Fruit fly (Drosophila melanogaster): Measurements from ENCODE around the gene Dyro.
A peak's percentile ranks its signal among the peaks of the same experiment; 100 is the strongest.

Gene Dyro

dm6 chr3L:11306145-11307031 lies 10.7 kb upstream of the Dyro start (continued):
- TF ChIP-seq Gug (GFP tag; IDR thresholded peaks at IDR 0.05) (no peak), CG15696 (tag; optimal IDR thresholded peaks at IDR 0.05) (no peak), nom (GFP tag; optimal IDR thresholded peaks at IDR 0.05) (no peak), CG17568 (GFP tag; optimal IDR thresholded peaks at IDR 0.05) (no peak), CG31224 (GFP tag; IDR thresholded peaks at IDR 0.05) (no peak), CG12155 (GFP tag; optimal IDR thresholded peaks at IDR 0.05) (no peak), Camta (GFP tag; optimal IDR thresholded peaks at IDR 0.05) (no peak), yki (optimal IDR thresholded peaks at IDR 0.05) (no peak), CG13424 (tag; optimal IDR thresholded peaks at IDR 0.05) (peak; percentile 5), ap (GFP tag; IDR thresholded peaks at IDR 0.05) (peak; percentile 16; the same call in 1 of the 2 replicates), CG1529 (GFP tag; optimal IDR thresholded peaks at IDR 0.05) (no peak), Bgb (GFP tag; IDR thresholded peaks at IDR 0.05; ENCODE audit: partially characterized antibody) (no peak), Hmx (GFP tag; optimal IDR thresholded peaks at IDR 0.05) (no peak), Usf (GFP tag; optimal IDR thresholded peaks at IDR 0.05) (no peak), Dip2 (GFP tag; IDR thresholded peaks at IDR 0.05) (no peak), CG10959 (GFP tag; IDR thresholded peaks at IDR 0.05) (no peak), gsb-n (tag; optimal IDR thresholded peaks at IDR 0.05) (no peak), Dbx (GFP tag; IDR thresholded peaks at IDR 0.05) (no peak), crol (GFP tag; IDR thresholded peaks at IDR 0.05) (no peak), CG14667 (GFP tag; IDR thresholded peaks at IDR 0.05) (no peak), pros (GFP tag; optimal IDR thresholded peaks at IDR 0.05) (no peak), caup (GFP tag; optimal IDR thresholded peaks at IDR 0.05; ENCODE audit: severe bottlenecking) (no peak), CG18619 (GFP tag; optimal IDR thresholded peaks at IDR 0.05) (no peak), pan (optimal IDR thresholded peaks at IDR 0.05) (no peak), pan (GFP tag; optimal IDR thresholded peaks at IDR 0.05 in 1 of 2, IDR thresholded peaks at IDR 0.05 in 1 of 2) (no peak), CG11504 (tag; optimal IDR thresholded peaks at IDR 0.05) (peak; percentile 48), CG14710 (tag; optimal IDR thresholded peaks at IDR 0.05) (peak; percentile 0), eyg (GFP tag; optimal IDR thresholded peaks at IDR 0.05) (no peak), abd-A (tag; optimal IDR thresholded peaks at IDR 0.05) (no peak), dan (GFP tag; IDR thresholded peaks at IDR 0.05) (no peak), CG15479 (GFP tag; optimal IDR thresholded peaks at IDR 0.05) (no peak), dimm (GFP tag; IDR thresholded peaks at IDR 0.05) (no peak), CG6765 (GFP tag; optimal IDR thresholded peaks at IDR 0.05) (no peak), Oli (tag; optimal IDR thresholded peaks at IDR 0.05) (peak; percentile 35), Hr51 (GFP tag; optimal IDR thresholded peaks at IDR 0.05) (peak in 1 of 2 experiments; percentile 44), Adf1 (GFP tag; IDR thresholded peaks at IDR 0.05) (no peak), mam (GFP tag; optimal IDR thresholded peaks at IDR 0.05) (no peak), CG2202 (tag; optimal IDR thresholded peaks at IDR 0.05) (no peak), CG14441 (GFP tag; IDR thresholded peaks at IDR 0.05) (peak; percentile 28; the same call in 1 of the 2 replicates), lab (GFP tag; optimal IDR thresholded peaks at IDR 0.05) (no peak), CG13894 (tag; optimal IDR thresholded peaks at IDR 0.05) (no peak), ftz-f1 (GFP tag; optimal IDR thresholded peaks at IDR 0.05) (no peak), CG18476 (GFP tag; optimal IDR thresholded peaks at IDR 0.05) (no peak), cas (GFP tag; IDR thresholded peaks at IDR 0.05) (no peak), run (tag; optimal IDR thresholded peaks at IDR 0.05) (no peak), lbe (GFP tag; optimal IDR thresholded peaks at IDR 0.05) (no peak), CG1792 (GFP tag; optimal IDR thresholded peaks at IDR 0.05) (no peak), so (GFP tag; IDR thresholded peaks at IDR 0.05) (no peak), CG10979 (tag; optimal IDR thresholded peaks at IDR 0.05) (peak; percentile 15), Rx (GFP tag; IDR thresholded peaks at IDR 0.05) (no peak)

Data from whole organism, embryonic.